Worm (Caenorhabditis elegans) whole organism, L1 larva: Measurements from ENCODE around the gene tmem-145.

Experiments used
- F16B12.6 ChIP-seq: fragments of 150-350 bp; optimal IDR thresholded peaks from 2 replicates; lab custom pipeline; 2014; ENCODE audit warnings: missing biosample characterization, missing genetic modification characterization
- alr-1 ChIP-seq: fragments of 200-800 bp; sonication (Bioruptor generic); optimal IDR thresholded peaks from 2 replicates; lab custom pipeline; 2018; ENCODE audit warnings: borderline replicate concordance, mild to moderate bottlenecking, missing genetic modification characterization, missing compliant biosample characterization
- efl-1 ChIP-seq, 4 experiments: fragments of 150-350 bp; optimal IDR thresholded peaks in 3 of 4; peaks in 1 of 4; 1 replicate in 1 of 4; 2 replicates in 3 of 4; lab custom pipeline; 2014; ENCODE audit warnings: missing biosample characterization in 2 of 4, missing genetic modification characterization in 2 of 4, missing genetic modification reagents in 2 of 4
- egl-13 ChIP-seq: sonication (generic microtip); optimal IDR thresholded peaks from 2 replicates; lab custom pipeline; 2016; ENCODE audit warnings: missing genotype, missing genetic modification reagents, missing genetic modification characterization, missing compliant biosample characterization
- fkh-10 ChIP-seq: sonication (generic microtip); optimal IDR thresholded peaks from 2 replicates; lab custom pipeline; 2017; ENCODE audit warnings: missing biosample characterization, missing genetic modification reagents, missing genetic modification characterization
- fos-1 ChIP-seq: fragments of 150-350 bp; optimal IDR thresholded peaks from 2 replicates; lab custom pipeline; 2014; ENCODE audit warnings: missing biosample characterization, missing genetic modification characterization
- irx-1 ChIP-seq: sonication (generic microtip); optimal IDR thresholded peaks from 2 replicates; lab custom pipeline; 2016; ENCODE audit warnings: missing genetic modification characterization, missing compliant biosample characterization
- isw-1 ChIP-seq: fragments of 200-800 bp; sonication (Bioruptor generic); IDR thresholded peaks from 2 replicates; pipeline ENCODE4 v1.3.6; 2022; ENCODE audit warnings: missing genetic modification characterization, missing compliant biosample characterization
- lin-14 ChIP-seq: fragments of 200-800 bp; sonication (Bioruptor generic); optimal IDR thresholded peaks from 2 replicates; lab custom pipeline; 2018; ENCODE audit warnings: mild to moderate bottlenecking, missing genetic modification characterization, moderate library complexity, missing compliant biosample characterization
- lsy-2 ChIP-seq, 2 experiments: fragments of 150-350 bp; optimal IDR thresholded peaks; 2 replicates each; lab custom pipeline; 2014; ENCODE audit warnings: missing biosample characterization in 2 of 2, missing genetic modification characterization in 2 of 2
- mdl-1 ChIP-seq, 2 experiments: fragments of 150-350 bp; optimal IDR thresholded peaks; 2 replicates each; lab custom pipeline; 2014 to 2017; ENCODE audit warnings: missing biosample characterization in 2 of 2, missing genetic modification characterization in 2 of 2, inconsistent platforms in 1 of 2
- mep-1 ChIP-seq: fragments of 150-350 bp; optimal IDR thresholded peaks from 2 replicates; lab custom pipeline; 2014; ENCODE audit warnings: missing biosample characterization, missing genetic modification characterization
- nhr-47 ChIP-seq: sonication (generic microtip); optimal IDR thresholded peaks from 2 replicates; lab custom pipeline; 2016; ENCODE audit warnings: mild to moderate bottlenecking, missing genetic modification characterization, moderate library complexity, missing compliant biosample characterization
- nhr-84 ChIP-seq: sonication (generic microtip); optimal IDR thresholded peaks from 2 replicates; lab custom pipeline; 2017; ENCODE audit warnings: missing biosample characterization, missing genetic modification characterization
- nhr-85 ChIP-seq: sonication (generic microtip); peaks from one replicate; lab custom pipeline; 2016; ENCODE audit warnings: missing genetic modification characterization, inconsistent platforms, missing compliant biosample characterization
- snu-23 ChIP-seq: sonication (generic microtip); optimal IDR thresholded peaks from 2 replicates; lab custom pipeline; 2016; ENCODE audit warnings: missing genetic modification characterization, missing compliant biosample characterization
- sox-4 ChIP-seq: sonication (generic microtip); optimal IDR thresholded peaks from 2 replicates; lab custom pipeline; 2016; ENCODE audit warnings: missing genetic modification characterization, missing compliant biosample characterization
- unc-30 ChIP-seq: sonication (generic microtip); optimal IDR thresholded peaks from 2 replicates; lab custom pipeline; 2017; ENCODE audit warnings: missing biosample characterization, missing genetic modification characterization
- zag-1 ChIP-seq: fragments of 150-350 bp; optimal IDR thresholded peaks from 2 replicates; lab custom pipeline; 2014; ENCODE audit warnings: missing biosample characterization, missing genetic modification characterization
- ztf-11 ChIP-seq, 2 experiments: sonication (generic microtip); optimal IDR thresholded peaks; 2 replicates each; lab custom pipeline; 2016 to 2017; ENCODE audit warnings: missing genetic modification characterization in 2 of 2, missing biosample characterization in 1 of 2, missing compliant biosample characterization in 1 of 2

The tmem-145 gene

DNA sequence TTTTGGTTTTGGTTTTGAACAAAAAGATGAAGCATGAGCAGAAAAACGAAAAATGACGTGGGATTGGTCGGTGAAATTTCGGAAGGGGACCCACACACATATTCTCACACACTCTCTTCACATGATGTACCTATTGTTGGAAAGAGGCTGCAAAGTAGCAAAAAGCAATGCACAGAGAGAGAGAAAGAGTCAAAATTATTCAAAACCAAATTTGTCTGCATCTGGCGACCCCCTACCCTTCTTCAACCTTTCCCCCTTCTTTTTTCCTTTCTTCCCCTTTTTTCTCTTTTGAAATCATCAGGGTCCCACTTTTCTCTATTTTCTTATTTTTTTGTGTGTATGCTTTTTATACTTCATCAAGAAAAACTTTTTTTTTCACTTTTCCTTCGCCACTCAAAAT lies 52.2 kb downstream of the tmem-145 start:
- no peak for TF ChIP-seq mdl-1 (tag; optimal IDR thresholded peaks at IDR 0.05; lab: Kevin White, UChicago)
- no peak for TF ChIP-seq nhr-85 (tag; lab: Kevin White, UChicago)
- no peak for TF ChIP-seq nhr-84 (tag; lab: Kevin White, UChicago)
- no peak for TF ChIP-seq isw-1 (GFP tag; lab: Robert Waterston, UW)
- no peak for TF ChIP-seq sox-4 (tag; lab: Kevin White, UChicago)
- TF ChIP-seq zag-1 (tag; lab: Kevin White, UChicago), result no peak
- TF ChIP-seq egl-13 (tag; lab: Kevin White, UChicago), result no peak
- TF ChIP-seq efl-1 (optimal IDR thresholded peaks at IDR 0.05; lab: Kevin White, UChicago), result no peak
- TF ChIP-seq efl-1 (GFP tag; optimal IDR thresholded peaks at IDR 0.05 in 1 of 2; lab: Kevin White, UChicago), result peak in 1 of 2 experiments; percentile 76
- no peak for TF ChIP-seq alr-1 (tag; lab: Kevin White, UChicago)
- TF ChIP-seq fos-1 (tag; lab: Kevin White, UChicago), result no peak
- TF ChIP-seq F16B12.6 (tag; lab: Kevin White, UChicago), result no peak
- no peak for TF ChIP-seq ztf-11 (tag; optimal IDR thresholded peaks at IDR 0.05; lab: Kevin White, UChicago)
- peak in 1 of 2 experiments; percentile 3 for TF ChIP-seq lsy-2 (tag; optimal IDR thresholded peaks at IDR 0.05; lab: Kevin White, UChicago)
- TF ChIP-seq irx-1, result no peak
- no peak for TF ChIP-seq mep-1 (tag; lab: Kevin White, UChicago)
- peak; percentile 67 for TF ChIP-seq fkh-10
- TF ChIP-seq nhr-47, result no peak
- peak; percentile 58 for TF ChIP-seq lin-14 (GFP tag; lab: Kevin White, UChicago)
- TF ChIP-seq snu-23 (GFP tag; lab: Kevin White, UChicago), result no peak
- TF ChIP-seq unc-30 (tag; lab: Kevin White, UChicago), result no peak
